Worm (Caenorhabditis elegans): ENCODE results near the gene srj-49.

srj-49 gene

DNA sequence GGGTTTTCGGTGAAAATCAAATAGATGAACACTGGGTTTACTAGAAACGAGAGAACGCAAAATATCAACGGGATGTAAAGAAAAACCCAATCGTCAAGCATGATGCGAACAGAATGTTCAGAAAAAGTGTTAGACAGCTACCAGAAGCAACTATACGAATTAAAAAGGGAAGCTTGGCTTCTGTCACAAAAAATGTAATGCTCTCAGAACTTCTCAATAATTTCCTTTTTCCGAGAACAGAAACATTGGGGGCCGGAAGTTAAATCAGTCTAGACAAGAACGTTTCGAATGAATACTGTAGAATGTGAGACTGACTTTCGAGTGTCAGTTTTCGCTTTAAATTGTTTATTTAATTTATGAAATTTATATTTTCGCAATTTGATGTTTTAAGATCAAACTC lies 11.6 kb upstream of the srj-49 start, which contains the start of gene srj-54:
srj-54 (minus strand) TSS at position 101 of the 400 bp plus-strand sequence.
- TF ChIP-seq ahr-1 (tag; optimal IDR thresholded peaks at IDR 0.05) (no peak), pha-2 (tag; optimal IDR thresholded peaks at IDR 0.05) (no peak), nhr-11 (tag; optimal IDR thresholded peaks at IDR 0.05) (no peak), dmd-4 (tag; optimal IDR thresholded peaks at IDR 0.05; ENCODE audit: borderline replicate concordance) (no peak), unc-3 (GFP tag; conservative IDR thresholded peaks at IDR 0.05) (no peak), unc-3 (tag; optimal IDR thresholded peaks at IDR 0.05) (no peak), pat-9 (tag; optimal IDR thresholded peaks at IDR 0.05) (no peak), nfya-1 (tag; optimal IDR thresholded peaks at IDR 0.05) (no peak), Y22D7AL.16 (tag; optimal IDR thresholded peaks at IDR 0.05) (no peak), ceh-6 (GFP tag; optimal IDR thresholded peaks at IDR 0.05) (no peak), pros-1 (tag; optimal IDR thresholded peaks at IDR 0.05) (no peak), elt-2 (tag; optimal IDR thresholded peaks at IDR 0.05) (no peak), tbx-2 (tag; optimal IDR thresholded peaks at IDR 0.05) (no peak), ref-2 (tag; optimal IDR thresholded peaks at IDR 0.05) (no peak), ztf-16 (tag; optimal IDR thresholded peaks at IDR 0.05) (no peak)

DNA sequence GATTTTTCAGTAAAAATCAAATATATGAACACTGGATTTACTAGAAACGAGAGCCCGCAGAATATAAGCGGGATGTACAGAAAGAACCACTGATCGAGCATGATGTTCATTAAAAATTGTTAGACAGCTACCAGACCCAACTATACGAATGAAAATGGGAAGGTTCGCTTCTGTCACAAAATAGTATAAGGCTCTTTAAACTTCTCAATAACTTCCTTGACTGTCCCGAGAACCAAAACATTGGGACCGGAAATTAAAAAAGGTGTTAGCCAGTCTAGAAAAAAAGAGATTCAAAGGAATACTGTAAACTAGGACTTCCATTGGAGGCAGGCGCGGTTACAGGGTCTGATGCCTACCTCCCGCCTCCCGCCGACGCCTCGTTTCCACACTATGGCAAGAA lies 9.7 kb upstream of the srj-49 start, which contains the start of gene srj-55:
srj-55 (minus strand) TSS at position 101 of the 400 bp plus-strand sequence.
- TF ChIP-seq ceh-6 (GFP tag; optimal IDR thresholded peaks at IDR 0.05) (no peak), K09A11.1 (tag; optimal IDR thresholded peaks at IDR 0.05; ENCODE audit: insufficient read depth) (no peak)

DNA sequence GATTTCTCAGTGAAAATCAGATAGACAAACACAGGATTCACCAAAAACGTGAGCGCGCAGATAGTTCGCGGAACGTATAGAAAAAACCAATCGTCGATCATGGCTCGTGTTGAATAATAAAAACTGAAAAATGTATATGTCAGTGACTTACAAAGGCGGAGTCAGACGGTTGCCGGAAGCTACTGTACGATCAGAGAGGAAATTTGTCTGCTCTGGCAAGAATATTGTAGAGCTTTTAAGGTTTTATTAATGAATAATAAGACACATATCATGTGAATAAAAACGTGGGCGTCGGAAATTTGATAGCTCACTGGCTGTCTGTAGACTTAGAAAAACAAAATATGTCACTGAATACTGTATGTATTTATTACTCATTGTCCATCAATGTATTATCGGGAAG lies 7.3 kb upstream of the srj-49 start, which contains the start of gene srj-57:
srj-57 (minus strand) TSS at position 101 of the 400 bp plus-strand sequence.
- TF ChIP-seq C38D4.7 (GFP tag; optimal IDR thresholded peaks at IDR 0.05) (no peak), fkh-10 (GFP tag; optimal IDR thresholded peaks at IDR 0.05) (no peak), ref-2 (tag; optimal IDR thresholded peaks at IDR 0.05) (no peak), pqm-1 (tag; optimal IDR thresholded peaks at IDR 0.05) (no peak), fkh-6 (tag; optimal IDR thresholded peaks at IDR 0.05) (no peak), unc-86 (tag; optimal IDR thresholded peaks at IDR 0.05) (no peak), npax-4 (tag; optimal IDR thresholded peaks at IDR 0.05) (no peak), hlh-15 (tag; optimal IDR thresholded peaks at IDR 0.05) (no peak), ceh-30 (tag; optimal IDR thresholded peaks at IDR 0.05) (no peak), pag-3 (tag; optimal IDR thresholded peaks at IDR 0.05; ENCODE audit: borderline replicate concordance) (no peak)

DNA sequence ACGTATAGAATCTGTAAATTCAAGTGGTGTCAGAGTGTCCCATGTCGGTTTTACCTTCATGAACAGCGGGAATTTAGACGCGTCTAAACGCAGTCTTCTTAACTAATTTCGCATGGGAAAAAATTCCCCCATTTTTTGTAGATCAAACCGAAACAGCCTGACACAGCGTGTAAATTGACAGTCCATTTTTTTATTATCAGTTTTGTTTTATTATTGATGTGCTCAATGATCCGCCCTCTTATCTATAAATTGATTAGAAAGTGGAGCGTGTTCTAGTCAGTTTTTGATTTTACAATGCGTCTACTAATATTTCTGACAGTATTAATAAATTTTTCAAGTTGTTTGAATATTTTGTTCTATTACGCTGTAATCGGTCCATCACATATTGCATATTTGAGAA lies 931 bp upstream of the srj-49 start, which contains the start of gene ugt-53:
ugt-53 (plus strand) TSS at position 273 of the 400 bp plus-strand sequence.
- no peak for TF ChIP-seq ceh-31 (tag; optimal IDR thresholded peaks at IDR 0.05)
- peak; percentile 6 for TF ChIP-seq elt-2 (tag; optimal IDR thresholded peaks at IDR 0.05)
- no peak for TF ChIP-seq hlh-8 (tag; optimal IDR thresholded peaks at IDR 0.05)
- no peak for TF ChIP-seq nhr-232 (tag; optimal IDR thresholded peaks at IDR 0.05)

DNA sequence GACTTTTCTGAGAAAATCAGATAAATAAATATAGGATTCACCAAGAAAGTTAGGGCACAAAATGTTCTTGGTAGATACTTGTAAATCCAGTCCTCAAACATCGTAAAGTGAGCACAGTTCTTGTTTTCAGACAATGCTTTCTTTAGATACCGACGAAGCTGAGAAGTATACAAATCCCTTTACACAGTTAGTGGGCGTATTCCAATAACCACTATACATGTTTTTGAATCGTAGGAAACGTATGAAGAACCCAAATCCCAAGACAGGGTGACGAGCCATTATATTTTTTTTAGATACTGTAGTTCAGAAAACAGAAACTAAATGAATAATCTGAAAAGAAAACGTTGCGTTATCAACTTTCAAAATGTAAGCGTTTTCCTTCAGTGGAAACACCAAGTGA lies 2.4 kb downstream of the srj-49 start, which contains the start of gene srj-44:
srj-44 (minus strand) TSS at position 101 of the 400 bp plus-strand sequence.
- TF ChIP-seq gmeb-2 (tag; optimal IDR thresholded peaks at IDR 0.05) (no peak), unc-42 (tag; optimal IDR thresholded peaks at IDR 0.05) (no peak), ceh-22 (tag; optimal IDR thresholded peaks at IDR 0.05) (no peak), npax-4 (tag; optimal IDR thresholded peaks at IDR 0.05) (no peak), ceh-9 (tag; optimal IDR thresholded peaks at IDR 0.05) (no peak), pros-1 (tag; optimal IDR thresholded peaks at IDR 0.05) (no peak), tbx-7 (tag; optimal IDR thresholded peaks at IDR 0.05) (no peak), unc-3 (GFP tag; conservative IDR thresholded peaks at IDR 0.05) (no peak), unc-3 (tag; optimal IDR thresholded peaks at IDR 0.05) (no peak), ceh-6 (GFP tag; optimal IDR thresholded peaks at IDR 0.05) (no peak)

DNA sequence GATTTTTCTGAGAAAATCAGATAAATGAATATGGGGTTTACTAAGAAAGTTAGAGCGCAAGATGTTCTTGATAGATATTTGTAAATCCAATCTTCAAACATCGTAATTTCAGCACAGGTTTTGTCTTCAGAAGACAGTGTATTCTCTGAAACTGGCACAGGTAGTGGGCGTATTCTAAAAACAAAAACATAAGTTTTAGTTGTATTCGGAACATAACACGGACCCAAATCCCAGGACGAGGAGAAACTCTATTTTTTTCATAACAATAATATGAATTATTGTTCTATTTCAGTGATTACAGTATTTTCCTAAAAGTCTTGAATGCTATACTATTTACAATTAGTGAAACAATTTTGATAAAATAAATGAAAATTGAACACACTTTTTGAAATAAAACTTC lies 11.6 kb downstream of the srj-49 start, which contains the start of gene srj-45:
srj-45 (minus strand) TSS at position 101 of the 400 bp plus-strand sequence.
- TF ChIP-seq lin-11 (tag; optimal IDR thresholded peaks at IDR 0.05) = no peak
- TF ChIP-seq hlh-13 (GFP tag; optimal IDR thresholded peaks at IDR 0.05) = no peak
- TF ChIP-seq hlh-8 (tag; optimal IDR thresholded peaks at IDR 0.05) = no peak
- TF ChIP-seq lim-6 (tag; optimal IDR thresholded peaks at IDR 0.05) = no peak
- TF ChIP-seq fkh-6 (tag; optimal IDR thresholded peaks at IDR 0.05) = no peak
- TF ChIP-seq ceh-18 (tag; optimal IDR thresholded peaks at IDR 0.05) = no peak
- TF ChIP-seq madf-2 (tag; optimal IDR thresholded peaks at IDR 0.05) = no peak
- no peak for TF ChIP-seq ceh-6 (GFP tag; optimal IDR thresholded peaks at IDR 0.05)
- TF ChIP-seq odd-2 (tag; optimal IDR thresholded peaks at IDR 0.05) = no peak
- TF ChIP-seq pat-9 (tag; optimal IDR thresholded peaks at IDR 0.05) = no peak
- no peak for TF ChIP-seq hlh-30 (tag; optimal IDR thresholded peaks at IDR 0.05; ENCODE audit: insufficient read depth)
- TF ChIP-seq nfya-1 (tag; optimal IDR thresholded peaks at IDR 0.05) = no peak
- TF ChIP-seq gmeb-2 (tag; optimal IDR thresholded peaks at IDR 0.05) = no peak
- TF ChIP-seq unc-86 (tag; optimal IDR thresholded peaks at IDR 0.05) = no peak

Data from whole organism, late embryonic.